Worm (Caenorhabditis elegans): ENCODE results near the gene K02F6.5.
"Not testable (repeated sequence)": the region's sequence is repeated elsewhere in the genome, so short reads cannot be mapped to it uniquely, and the experiment has no call there.

Gene K02F6.5

ce11 chrII:2526887-2527286 is 7.7 kb upstream of the K02F6.5 start:
- no peak for TF ChIP-seq tbx-11 (GFP tag; IDR thresholded peaks at IDR 0.05)
- TF ChIP-seq ceh-13 (GFP tag; optimal IDR thresholded peaks at IDR 0.05), result no peak
- TF ChIP-seq B0310.2 (tag; optimal IDR thresholded peaks at IDR 0.05), result no peak
- TF ChIP-seq pes-1 (GFP tag; IDR thresholded peaks at IDR 0.05), result no peak
- TF ChIP-seq ceh-36 (tag; optimal IDR thresholded peaks at IDR 0.05), result peak; percentile 67
- no peak for TF ChIP-seq F13C5.2 (tag; optimal IDR thresholded peaks at IDR 0.05)
- no peak for TF ChIP-seq ets-7 (tag; optimal IDR thresholded peaks at IDR 0.05)
- no peak for TF ChIP-seq aly-1 (tag; optimal IDR thresholded peaks at IDR 0.05)

ce11 chrII:2530496-2530895 is 4.1 kb upstream of the K02F6.5 start, which contains the start of gene K02F6.6:
K02F6.6 (plus strand) TSS chrII:2530796.
- TF ChIP-seq sea-1 (GFP tag; conservative IDR thresholded peaks at IDR 0.05), result no peak
- TF ChIP-seq tra-4 (tag; optimal IDR thresholded peaks at IDR 0.05), result no peak
- no peak for TF ChIP-seq ceh-36 (tag; optimal IDR thresholded peaks at IDR 0.05)
- TF ChIP-seq scrt-1 (GFP tag; IDR thresholded peaks at IDR 0.05), result no peak
- no peak for TF ChIP-seq hnd-1 (tag; optimal IDR thresholded peaks at IDR 0.05)
- no peak for TF ChIP-seq flt-1 (GFP tag; IDR thresholded peaks at IDR 0.05)
- TF ChIP-seq tbx-37 (GFP tag; conservative IDR thresholded peaks at IDR 0.05), result no peak
- TF ChIP-seq pes-1 (GFP tag; IDR thresholded peaks at IDR 0.05), result no peak
- no peak for TF ChIP-seq F13C5.2 (tag; optimal IDR thresholded peaks at IDR 0.05)
- no peak for TF ChIP-seq hmg-4 (GFP tag; optimal IDR thresholded peaks at IDR 0.05)
- no peak for TF ChIP-seq ama-1 (optimal IDR thresholded peaks at IDR 0.05)
- no peak for TF ChIP-seq ceh-13 (GFP tag; optimal IDR thresholded peaks at IDR 0.05)
- no peak for TF ChIP-seq B0310.2 (tag; optimal IDR thresholded peaks at IDR 0.05)

ce11 chrII:2534952-2535351 is 393 bp downstream of the K02F6.5 start, which contains the start of gene K02F6.8:
K02F6.8 (minus strand) TSS chrII:2535052.
- not testable (repeated sequence) for TF ChIP-seq F13C5.2 (tag; optimal IDR thresholded peaks at IDR 0.05); tbx-11 (GFP tag; IDR thresholded peaks at IDR 0.05); ets-7 (tag; optimal IDR thresholded peaks at IDR 0.05)

- no peak for TF ChIP-seq tbx-11 (GFP tag; IDR thresholded peaks at IDR 0.05)
- TF ChIP-seq B0310.2 (tag; optimal IDR thresholded peaks at IDR 0.05), result no peak
- TF ChIP-seq hmg-4 (GFP tag; optimal IDR thresholded peaks at IDR 0.05), result no peak
- no peak for TF ChIP-seq hmbx-1 (tag; optimal IDR thresholded peaks at IDR 0.05)
- no peak for TF ChIP-seq F13C5.2 (tag; optimal IDR thresholded peaks at IDR 0.05)
- no peak for TF ChIP-seq flt-1 (GFP tag; IDR thresholded peaks at IDR 0.05)
- TF ChIP-seq ama-1 (optimal IDR thresholded peaks at IDR 0.05), result no peak
- no peak for TF ChIP-seq ets-7 (tag; optimal IDR thresholded peaks at IDR 0.05)
Measured at ce11 chrII:2537754-2538153, 3.2 kb downstream of the K02F6.5 start, which contains the start of gene K02F6.7. K02F6.7 (minus strand) TSS chrII:2537854.

ce11 chrII:2538194-2538593 is 3.6 kb downstream of the K02F6.5 start, which contains the start of gene K02F6.4:
K02F6.4 (plus strand) TSS chrII:2538494.
- TF ChIP-seq tbx-11 (GFP tag; IDR thresholded peaks at IDR 0.05) (no peak), F13C5.2 (tag; optimal IDR thresholded peaks at IDR 0.05) (no peak), hmbx-1 (tag; optimal IDR thresholded peaks at IDR 0.05) (no peak), pes-1 (GFP tag; IDR thresholded peaks at IDR 0.05) (no peak), hmg-4 (GFP tag; optimal IDR thresholded peaks at IDR 0.05) (no peak), flt-1 (GFP tag; IDR thresholded peaks at IDR 0.05) (no peak), ceh-13 (GFP tag; optimal IDR thresholded peaks at IDR 0.05) (no peak), tbx-37 (GFP tag; conservative IDR thresholded peaks at IDR 0.05) (no peak), sea-1 (GFP tag; conservative IDR thresholded peaks at IDR 0.05) (no peak), aly-1 (tag; optimal IDR thresholded peaks at IDR 0.05) (no peak), tra-4 (tag; optimal IDR thresholded peaks at IDR 0.05) (no peak), B0310.2 (tag; optimal IDR thresholded peaks at IDR 0.05) (no peak), ama-1 (optimal IDR thresholded peaks at IDR 0.05) (no peak), ets-7 (tag; optimal IDR thresholded peaks at IDR 0.05) (no peak)

ce11 chrII:2545925-2546324 is 11.4 kb downstream of the K02F6.5 start, which contains the start of gene K02F6.3:
K02F6.3 (plus strand) TSS chrII:2546225.
- no peak for TF ChIP-seq sea-1 (GFP tag; conservative IDR thresholded peaks at IDR 0.05)
- TF ChIP-seq flt-1 (GFP tag; IDR thresholded peaks at IDR 0.05), result no peak
- TF ChIP-seq ceh-13 (GFP tag; optimal IDR thresholded peaks at IDR 0.05), result no peak
- TF ChIP-seq F13C5.2 (tag; optimal IDR thresholded peaks at IDR 0.05), result no peak
- no peak for TF ChIP-seq hnd-1 (tag; optimal IDR thresholded peaks at IDR 0.05)
- no peak for TF ChIP-seq ama-1 (optimal IDR thresholded peaks at IDR 0.05)
- TF ChIP-seq hmg-4 (GFP tag; optimal IDR thresholded peaks at IDR 0.05), result no peak
- TF ChIP-seq tra-4 (tag; optimal IDR thresholded peaks at IDR 0.05), result no peak
- TF ChIP-seq B0310.2 (tag; optimal IDR thresholded peaks at IDR 0.05), result no peak
- no peak for TF ChIP-seq aly-1 (tag; optimal IDR thresholded peaks at IDR 0.05)
- no peak for TF ChIP-seq hmbx-1 (tag; optimal IDR thresholded peaks at IDR 0.05)
- TF ChIP-seq tbx-37 (GFP tag; conservative IDR thresholded peaks at IDR 0.05), result no peak
- TF ChIP-seq pes-1 (GFP tag; IDR thresholded peaks at IDR 0.05), result no peak
- TF ChIP-seq ets-7 (tag; optimal IDR thresholded peaks at IDR 0.05), result no peak
- no peak for TF ChIP-seq ceh-36 (tag; optimal IDR thresholded peaks at IDR 0.05)

- no peak for TF ChIP-seq aly-1 (tag; optimal IDR thresholded peaks at IDR 0.05)
- no peak for TF ChIP-seq pes-1 (GFP tag; IDR thresholded peaks at IDR 0.05)
- TF ChIP-seq hmg-4 (GFP tag; optimal IDR thresholded peaks at IDR 0.05), result no peak
- TF ChIP-seq B0310.2 (tag; optimal IDR thresholded peaks at IDR 0.05), result no peak
- no peak for TF ChIP-seq ama-1 (optimal IDR thresholded peaks at IDR 0.05)
- no peak for TF ChIP-seq tra-4 (tag; optimal IDR thresholded peaks at IDR 0.05)
- no peak for TF ChIP-seq tbx-37 (GFP tag; conservative IDR thresholded peaks at IDR 0.05)
- no peak for TF ChIP-seq ets-7 (tag; optimal IDR thresholded peaks at IDR 0.05)
- TF ChIP-seq hmbx-1 (tag; optimal IDR thresholded peaks at IDR 0.05), result no peak
- TF ChIP-seq ceh-36 (tag; optimal IDR thresholded peaks at IDR 0.05), result no peak
- no peak for TF ChIP-seq F13C5.2 (tag; optimal IDR thresholded peaks at IDR 0.05)
- no peak for TF ChIP-seq ceh-13 (GFP tag; optimal IDR thresholded peaks at IDR 0.05)
- no peak for TF ChIP-seq scrt-1 (GFP tag; IDR thresholded peaks at IDR 0.05)
- TF ChIP-seq sea-1 (GFP tag; conservative IDR thresholded peaks at IDR 0.05), result no peak
- no peak for TF ChIP-seq hnd-1 (tag; optimal IDR thresholded peaks at IDR 0.05)
- no peak for TF ChIP-seq tbx-11 (GFP tag; IDR thresholded peaks at IDR 0.05)
- TF ChIP-seq flt-1 (GFP tag; IDR thresholded peaks at IDR 0.05), result no peak
Measured at ce11 chrII:2553030-2553429, 18.5 kb downstream of the K02F6.5 start.

All from whole organism, early embryonic.